Worm (Caenorhabditis elegans): ENCODE measurements around the gene F35C11.5.

F35C11.5 gene

ce11 chrII:8223422-8223821 is 30.1 kb upstream of the F35C11.5 start:
- TF ChIP-seq mab-5 (tag; optimal IDR thresholded peaks at IDR 0.05) = no peak
- no peak for TF ChIP-seq alr-1 (tag; optimal IDR thresholded peaks at IDR 0.05)
- TF ChIP-seq aly-2 (tag; optimal IDR thresholded peaks at IDR 0.05) = no peak
- TF ChIP-seq C34F6.9 (tag; optimal IDR thresholded peaks at IDR 0.05) = no peak
- TF ChIP-seq unc-39 (tag; optimal IDR thresholded peaks at IDR 0.05) = no peak
- TF ChIP-seq Y55F3AM.14 (GFP tag; optimal IDR thresholded peaks at IDR 0.05) = no peak
- TF ChIP-seq nhr-25 (tag; optimal IDR thresholded peaks at IDR 0.05) = no peak
- TF ChIP-seq mbf-1 (tag; optimal IDR thresholded peaks at IDR 0.05) = no peak
- no peak for TF ChIP-seq snpc-4 (tag; optimal IDR thresholded peaks at IDR 0.05)
- TF ChIP-seq elt-3 (tag; optimal IDR thresholded peaks at IDR 0.05) = no peak
- TF ChIP-seq unc-62 (GFP tag; optimal IDR thresholded peaks at IDR 0.05) = no peak
- TF ChIP-seq unc-55 (GFP tag; optimal IDR thresholded peaks at IDR 0.05) = no peak
- no peak for TF ChIP-seq F13H6.1 (tag; optimal IDR thresholded peaks at IDR 0.05)
- no peak for TF ChIP-seq skn-1 (tag; optimal IDR thresholded peaks at IDR 0.05)
- TF ChIP-seq ztf-1 (GFP tag; conservative IDR thresholded peaks at IDR 0.05) = no peak
- TF ChIP-seq lin-39 (tag; optimal IDR thresholded peaks at IDR 0.05) = no peak
- TF ChIP-seq zag-1 (tag; optimal IDR thresholded peaks at IDR 0.05) = no peak

- TF ChIP-seq nhr-237 (tag; optimal IDR thresholded peaks at IDR 0.05) (no peak), nhr-129 (tag; optimal IDR thresholded peaks at IDR 0.05) (no peak), ceh-82 (tag; optimal IDR thresholded peaks at IDR 0.05) (no peak)
Measured at ce11 chrII:8223945-8224344, 29.6 kb upstream of the F35C11.5 start.

ce11 chrII:8224623-8225022 is 28.9 kb upstream of the F35C11.5 start:
- TF ChIP-seq mbf-1 (tag; optimal IDR thresholded peaks at IDR 0.05) (no peak), nhr-21 (tag; optimal IDR thresholded peaks at IDR 0.05) (no peak), elt-1 (tag; optimal IDR thresholded peaks at IDR 0.05) (peak; percentile 3), ztf-1 (GFP tag; conservative IDR thresholded peaks at IDR 0.05) (no peak), sma-3 (GFP tag; optimal IDR thresholded peaks at IDR 0.05) (no peak), nhr-129 (tag; optimal IDR thresholded peaks at IDR 0.05) (peak; percentile 9), fos-1 (tag; optimal IDR thresholded peaks at IDR 0.05) (peak; percentile 8)

- TF ChIP-seq nhr-10 (tag; optimal IDR thresholded peaks at IDR 0.05) = no peak
- TF ChIP-seq zag-1 (tag; optimal IDR thresholded peaks at IDR 0.05) = no peak
- TF ChIP-seq F13H6.1 (tag; optimal IDR thresholded peaks at IDR 0.05) = no peak
- TF ChIP-seq nhr-77 (tag; optimal IDR thresholded peaks at IDR 0.05) = no peak
- no peak for TF ChIP-seq nhr-129 (tag; optimal IDR thresholded peaks at IDR 0.05)
- peak; percentile 47 for TF ChIP-seq nhr-25 (tag; optimal IDR thresholded peaks at IDR 0.05)
- no peak for TF ChIP-seq ceh-16 (tag; optimal IDR thresholded peaks at IDR 0.05)
- TF ChIP-seq sem-4 (tag; optimal IDR thresholded peaks at IDR 0.05) = no peak
- no peak for TF ChIP-seq nhr-11 (tag; optimal IDR thresholded peaks at IDR 0.05)
Measured at ce11 chrII:8225347-8225746, 28.2 kb upstream of the F35C11.5 start.

ce11 chrII:8225914-8226313 is 27.6 kb upstream of the F35C11.5 start:
- TF ChIP-seq Y55F3AM.14 (GFP tag; optimal IDR thresholded peaks at IDR 0.05) (no peak), lin-11 (tag; optimal IDR thresholded peaks at IDR 0.05) (no peak), unc-62 (GFP tag; optimal IDR thresholded peaks at IDR 0.05) (no peak), blmp-1 (tag; optimal IDR thresholded peaks at IDR 0.05; ENCODE audit: insufficient read depth) (peak; percentile 84), nhr-237 (tag; optimal IDR thresholded peaks at IDR 0.05) (no peak), F13H6.1 (tag; optimal IDR thresholded peaks at IDR 0.05) (no peak), zag-1 (tag; optimal IDR thresholded peaks at IDR 0.05) (no peak), nhr-25 (tag; optimal IDR thresholded peaks at IDR 0.05) (peak; percentile 65)

- no peak for TF ChIP-seq unc-39 (tag; optimal IDR thresholded peaks at IDR 0.05)
- peak; percentile 52 for TF ChIP-seq crh-2 (tag; optimal IDR thresholded peaks at IDR 0.05)
- peak; percentile 41 for TF ChIP-seq F13H6.1 (tag; optimal IDR thresholded peaks at IDR 0.05)
- no peak for TF ChIP-seq nhr-21 (tag; optimal IDR thresholded peaks at IDR 0.05)
- TF ChIP-seq C34F6.9 (tag; optimal IDR thresholded peaks at IDR 0.05) = peak; percentile 18
- TF ChIP-seq fos-1 (tag; optimal IDR thresholded peaks at IDR 0.05) = peak; percentile 43
- TF ChIP-seq ztf-11 (tag; optimal IDR thresholded peaks at IDR 0.05) = no peak
- TF ChIP-seq skn-1 (tag; optimal IDR thresholded peaks at IDR 0.05) = peak; percentile 7
- TF ChIP-seq ceh-16 (tag; optimal IDR thresholded peaks at IDR 0.05) = no peak
- peak; percentile 54 for TF ChIP-seq sma-9 (GFP tag; optimal IDR thresholded peaks at IDR 0.05)
- TF ChIP-seq sma-9 (tag; optimal IDR thresholded peaks at IDR 0.05) = no peak
Measured at ce11 chrII:8226475-8226874, 27.1 kb upstream of the F35C11.5 start.
